Worm (Caenorhabditis elegans) whole organism, L4 larva: Measurements from ENCODE around the gene rike-1.

ENCODE experiments used
- T20F7.1 ChIP-seq: fragments of 200-800 bp; sonication (Bioruptor generic); optimal IDR thresholded peaks from 2 replicates; lab custom pipeline; 2018; ENCODE audit warnings: mild to moderate bottlenecking, missing genetic modification characterization, missing compliant biosample characterization
- Y105C5A.15 ChIP-seq: fragments of 200-800 bp; sonication (Bioruptor generic); IDR thresholded peaks from 2 replicates; pipeline ENCODE4 v1.3.6; 2022; ENCODE audit warnings: missing genetic modification characterization, missing compliant biosample characterization
- aha-1 ChIP-seq: fragments of 150-350 bp; peaks from one replicate; lab custom pipeline; 2014; ENCODE audit warnings: missing biosample characterization, missing genetic modification characterization
- aly-2 ChIP-seq: sonication (generic microtip); optimal IDR thresholded peaks from 2 replicates; lab custom pipeline; 2018; ENCODE audit warnings: missing biosample characterization, missing genetic modification characterization
- ama-1 ChIP-seq: fragments of 150-350 bp; optimal IDR thresholded peaks from 2 replicates; lab custom pipeline; 2014; ENCODE audit warnings: inconsistent platforms, mixed read lengths
- attf-4 ChIP-seq: sonication (generic microtip); optimal IDR thresholded peaks from 3 replicates; lab custom pipeline; 2017; ENCODE audit warnings: missing biosample characterization, missing genetic modification characterization
- ceh-20 ChIP-seq: fragments of 200-800 bp; sonication (Bioruptor generic); IDR thresholded peaks from 2 replicates; pipeline ENCODE4 v1.3.6; 2022; ENCODE audit warnings: missing genetic modification reagents, missing genetic modification characterization, missing compliant biosample characterization
- ceh-28 ChIP-seq: fragments of 150-350 bp; optimal IDR thresholded peaks from 2 replicates; lab custom pipeline; 2014; ENCODE audit warnings: missing biosample characterization, missing genetic modification reagents, missing genetic modification characterization
- ceh-32 ChIP-seq: sonication (generic microtip); optimal IDR thresholded peaks from 2 replicates; lab custom pipeline; 2016; ENCODE audit warnings: mild to moderate bottlenecking, missing genetic modification characterization, missing compliant biosample characterization; ENCODE audit not compliant: poor library complexity
- ceh-44 ChIP-seq: fragments of 200-800 bp; sonication (Bioruptor generic); IDR thresholded peaks from 2 replicates; pipeline ENCODE4 v1.3.6; 2022; ENCODE audit warnings: missing genetic modification reagents, missing genetic modification characterization, missing compliant biosample characterization
- ceh-62 ChIP-seq: sonication (generic microtip); optimal IDR thresholded peaks from 2 replicates; lab custom pipeline; 2017; ENCODE audit warnings: missing biosample characterization, missing genetic modification characterization
- ctbp-1 ChIP-seq: fragments of 200-800 bp; sonication (Bioruptor generic); IDR thresholded peaks from 2 replicates; pipeline ENCODE4 v1.3.6; 2022; ENCODE audit warnings: missing genetic modification reagents, missing genetic modification characterization, missing compliant biosample characterization
- daf-16 ChIP-seq, 3 experiments: sonication (generic microtip); optimal IDR thresholded peaks; 2 replicates each; lab custom pipeline; 2016 to 2017; ENCODE audit warnings: missing genetic modification characterization in 3 of 3, missing genetic modification reagents in 3 of 3, mild to moderate bottlenecking in 2 of 3, missing compliant biosample characterization in 2 of 3, missing biosample characterization in 1 of 3, moderate library complexity in 1 of 3
- daf-19 ChIP-seq: fragments of 200-800 bp; sonication (Bioruptor generic); conservative IDR thresholded peaks from 2 replicates; pipeline ENCODE4 v1.3.6; 2022; ENCODE audit warnings: missing genetic modification characterization, missing compliant biosample characterization
- dmd-9 ChIP-seq: fragments of 200-800 bp; sonication (Bioruptor generic); IDR thresholded peaks from 2 replicates; pipeline ENCODE4 v1.3.6; 2022; ENCODE audit warnings: missing genetic modification reagents, missing genetic modification characterization, missing compliant biosample characterization
- egl-27 ChIP-seq: sonication (generic microtip); optimal IDR thresholded peaks from 3 replicates; lab custom pipeline; 2017; ENCODE audit warnings: missing biosample characterization, missing genetic modification reagents, missing genetic modification characterization
- egl-43 ChIP-seq: fragments of 200-800 bp; sonication (Bioruptor generic); IDR thresholded peaks from 2 replicates; pipeline ENCODE4 v1.3.6; 2022; ENCODE audit warnings: missing genetic modification reagents, missing genetic modification characterization, missing compliant biosample characterization
- fkh-10 ChIP-seq: fragments of 150-350 bp; optimal IDR thresholded peaks from 2 replicates; lab custom pipeline; 2014; ENCODE audit warnings: missing biosample characterization, missing genetic modification reagents, missing genetic modification characterization
- fos-1 ChIP-seq: fragments of 150-350 bp; optimal IDR thresholded peaks from 2 replicates; lab custom pipeline; 2014; ENCODE audit warnings: missing biosample characterization, missing genetic modification characterization
- hif-1 ChIP-seq, 2 experiments: sonication (generic microtip); optimal IDR thresholded peaks; 2 replicates each; lab custom pipeline; 2016 to 2017; ENCODE audit warnings: missing compliant biosample characterization in 2 of 2, missing genetic modification characterization in 2 of 2, missing genetic modification reagents in 2 of 2, missing genotype in 2 of 2, mild to moderate bottlenecking in 1 of 2
- hmg-1.1 ChIP-seq: fragments of 200-800 bp; sonication (Bioruptor generic); IDR thresholded peaks from 2 replicates; pipeline ENCODE4 v1.3.6; 2022; ENCODE audit warnings: missing genetic modification reagents, missing genetic modification characterization, missing compliant biosample characterization
- lim-7 ChIP-seq: fragments of 200-800 bp; sonication (Bioruptor generic); IDR thresholded peaks from 2 replicates; pipeline ENCODE4 v1.3.6; 2022; ENCODE audit warnings: missing genetic modification characterization, missing compliant biosample characterization
- lin-1 ChIP-seq: fragments of 200-800 bp; sonication (Bioruptor generic); IDR thresholded peaks from 2 replicates; pipeline ENCODE4 v1.3.6; 2022; ENCODE audit warnings: missing genetic modification reagents, missing genetic modification characterization, missing compliant biosample characterization
- lin-13 ChIP-seq: fragments of 150-350 bp; optimal IDR thresholded peaks from 2 replicates; lab custom pipeline; 2014; ENCODE audit warnings: missing biosample characterization, missing genetic modification reagents, missing genetic modification characterization
- lin-29 ChIP-seq: fragments of 200-800 bp; sonication (Bioruptor generic); IDR thresholded peaks from 2 replicates; pipeline ENCODE4 v1.3.6; 2022; ENCODE audit warnings: missing genetic modification reagents, missing genetic modification characterization, missing compliant biosample characterization
- lir-3 ChIP-seq: sonication (generic microtip); optimal IDR thresholded peaks from 2 replicates; lab custom pipeline; 2016; ENCODE audit warnings: mild to moderate bottlenecking, missing genetic modification characterization, missing compliant biosample characterization
- lsy-2 ChIP-seq, 2 experiments: fragments of 150-350 bp in 1 of 2; sonication (generic microtip) in 1 of 2; optimal IDR thresholded peaks; 2 replicates each; lab custom pipeline; 2014 to 2017; ENCODE audit warnings: missing biosample characterization in 2 of 2, missing genetic modification characterization in 2 of 2
- mep-1 ChIP-seq: fragments of 150-350 bp; sonication (generic microtip); optimal IDR thresholded peaks from 3 replicates; lab custom pipeline; 2014; ENCODE audit warnings: missing biosample characterization, missing genetic modification characterization
- mxl-2 ChIP-seq: fragments of 200-800 bp; sonication (Bioruptor generic); conservative IDR thresholded peaks from 2 replicates; pipeline ENCODE4 v1.3.6; 2022; ENCODE audit warnings: missing genetic modification reagents, missing genetic modification characterization, missing compliant biosample characterization
- mxl-3 ChIP-seq: fragments of 200-800 bp; sonication (Bioruptor generic); optimal IDR thresholded peaks from 2 replicates; lab custom pipeline; 2018; ENCODE audit warnings: mild to moderate bottlenecking, missing genetic modification characterization, missing compliant biosample characterization
- nhr-10 ChIP-seq: fragments of 150-350 bp; optimal IDR thresholded peaks from 2 replicates; lab custom pipeline; 2014; ENCODE audit warnings: missing biosample characterization, missing genetic modification characterization
- nhr-237 ChIP-seq: sonication (generic microtip); optimal IDR thresholded peaks from 2 replicates; lab custom pipeline; 2017; ENCODE audit warnings: missing biosample characterization, missing genetic modification characterization
- nhr-25 ChIP-seq: sonication (generic microtip); optimal IDR thresholded peaks from 2 replicates; lab custom pipeline; 2017; ENCODE audit warnings: missing genetic modification characterization, mild to moderate bottlenecking, missing compliant biosample characterization, antibody characterized with exemption, moderate library complexity, borderline replicate concordance; ENCODE audit not compliant: insufficient read depth
- nhr-28 ChIP-seq: fragments of 150-350 bp; optimal IDR thresholded peaks from 2 replicates; lab custom pipeline; 2014; ENCODE audit warnings: missing biosample characterization, missing genetic modification characterization
- nhr-41 ChIP-seq: fragments of 200-800 bp; sonication (Bioruptor generic); IDR thresholded peaks from 2 replicates; pipeline ENCODE4 v1.3.6; 2022; ENCODE audit warnings: missing genetic modification reagents, missing genetic modification characterization, missing compliant biosample characterization
- nhr-42 ChIP-seq: fragments of 200-800 bp; sonication (Bioruptor generic); IDR thresholded peaks from 2 replicates; pipeline ENCODE4 v1.3.6; 2022; ENCODE audit warnings: missing genetic modification characterization, missing compliant biosample characterization
- nhr-48 ChIP-seq: sonication (generic microtip); optimal IDR thresholded peaks from 2 replicates; lab custom pipeline; 2016; ENCODE audit warnings: mild to moderate bottlenecking, missing genetic modification characterization, missing compliant biosample characterization
- nhr-6 ChIP-seq: fragments of 150-350 bp; optimal IDR thresholded peaks from 2 replicates; lab custom pipeline; 2014; ENCODE audit warnings: missing biosample characterization, missing genetic modification characterization
- nhr-77 ChIP-seq: fragments of 150-350 bp; optimal IDR thresholded peaks from 2 replicates; lab custom pipeline; 2014; ENCODE audit warnings: missing biosample characterization, missing genetic modification characterization
- rbr-2 ChIP-seq: sonication (generic microtip); optimal IDR thresholded peaks from 2 replicates; lab custom pipeline; 2016; ENCODE audit warnings: missing genotype, missing genetic modification characterization, missing compliant biosample characterization
- sdz-12 ChIP-seq: fragments of 200-800 bp; sonication (Bioruptor generic); optimal IDR thresholded peaks from 2 replicates; lab custom pipeline; 2018; ENCODE audit warnings: mild to moderate bottlenecking, missing genetic modification characterization, missing compliant biosample characterization
- skn-1 ChIP-seq: fragments of 150-350 bp; optimal IDR thresholded peaks from 2 replicates; lab custom pipeline; 2014; ENCODE audit warnings: missing biosample characterization, missing genetic modification characterization
- spr-1 ChIP-seq: sonication (generic microtip); optimal IDR thresholded peaks from 2 replicates; lab custom pipeline; 2016; ENCODE audit warnings: mild to moderate bottlenecking, missing genetic modification characterization, missing compliant biosample characterization
- tra-1 ChIP-seq: fragments of 200-800 bp; sonication (Bioruptor generic); IDR thresholded peaks from 2 replicates; pipeline ENCODE4 v1.3.6; 2022; ENCODE audit warnings: missing genetic modification reagents, missing genetic modification characterization, missing compliant biosample characterization
- unc-130 ChIP-seq: sonication (generic microtip); optimal IDR thresholded peaks from 2 replicates; lab custom pipeline; 2016; ENCODE audit warnings: missing genetic modification reagents, missing genetic modification characterization, missing compliant biosample characterization
- unc-39 ChIP-seq: sonication (generic microtip); optimal IDR thresholded peaks from 2 replicates; lab custom pipeline; 2017; ENCODE audit warnings: missing biosample characterization, missing genetic modification characterization
- zfp-2 ChIP-seq: sonication (generic microtip); optimal IDR thresholded peaks from 2 replicates; lab custom pipeline; 2016; ENCODE audit warnings: mild to moderate bottlenecking, missing genetic modification characterization, missing compliant biosample characterization
- zip-11 ChIP-seq: fragments of 200-800 bp; sonication (Bioruptor generic); IDR thresholded peaks from 2 replicates; pipeline ENCODE4 v1.3.6; 2022; ENCODE audit warnings: missing genetic modification characterization, missing compliant biosample characterization
- zip-2 ChIP-seq: fragments of 150-350 bp; optimal IDR thresholded peaks from 2 replicates; lab custom pipeline; 2014; ENCODE audit warnings: missing biosample characterization, missing genetic modification characterization
- ztf-11 ChIP-seq: fragments of 150-350 bp; optimal IDR thresholded peaks from 2 replicates; lab custom pipeline; 2014; ENCODE audit warnings: missing biosample characterization, missing genetic modification characterization
- ztf-7 ChIP-seq: fragments of 150-350 bp; optimal IDR thresholded peaks from 2 replicates; lab custom pipeline; 2014; ENCODE audit warnings: missing biosample characterization, missing genetic modification characterization

Gene rike-1

DNA sequence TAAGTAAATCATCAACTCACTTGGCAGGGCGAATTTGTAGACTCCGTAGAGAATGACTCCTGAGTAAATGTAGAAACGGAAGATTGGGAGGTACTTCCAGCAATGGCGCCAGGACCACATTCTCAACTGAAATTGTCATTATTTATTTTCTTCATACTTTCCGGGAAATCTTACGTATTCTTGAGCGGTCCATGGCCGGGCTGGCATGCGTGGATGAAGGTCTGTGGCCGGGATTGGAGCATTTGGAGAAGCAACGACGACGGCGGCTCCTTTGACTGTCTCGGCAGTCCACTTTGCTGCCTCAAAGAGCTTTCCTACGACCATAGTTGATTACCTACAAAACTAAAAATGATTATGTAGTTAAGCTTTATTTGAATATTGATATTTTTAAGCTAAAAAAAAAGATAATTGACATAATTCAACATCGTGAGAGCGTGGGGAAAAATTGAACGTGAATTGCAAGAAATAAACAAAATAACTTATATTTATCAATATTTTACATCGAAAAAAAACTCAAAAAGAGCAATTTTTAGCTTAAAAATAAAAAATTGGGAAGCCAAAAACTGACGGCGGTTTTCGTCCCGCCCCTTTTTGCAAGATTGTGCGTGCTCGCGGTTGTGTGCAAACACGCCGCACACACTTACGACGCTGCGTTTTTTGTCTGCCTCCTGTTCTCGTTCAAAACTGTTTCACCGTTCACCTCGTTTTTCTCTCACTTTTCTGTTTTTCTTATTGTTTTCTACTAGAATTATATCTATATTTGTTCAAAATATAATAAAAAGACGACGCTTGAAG, 21.7 kb downstream of the rike-1 start, which contains the start of gene ril-1:
TSS of gene ril-1 (minus strand) at position 342 of the 795 bp plus-strand sequence.
- no peak for TF ChIP-seq nhr-42 (GFP tag; lab: Robert Waterston, UW)
- no peak for TF ChIP-seq fkh-10 (GFP tag; lab: Kevin White, UChicago)
- no peak for TF ChIP-seq spr-1 (tag; lab: Kevin White, UChicago)
- TF ChIP-seq lin-13 (GFP tag; lab: Kevin White, UChicago): peak; percentile 40
- TF ChIP-seq ceh-44 (GFP tag; lab: Robert Waterston, UW): no peak
- TF ChIP-seq lim-7 (GFP tag; lab: Robert Waterston, UW): no peak
- no peak for TF ChIP-seq dmd-9 (GFP tag; lab: Robert Waterston, UW)
- TF ChIP-seq aha-1 (tag; lab: Kevin White, UChicago): peak; percentile 77
- no peak for TF ChIP-seq egl-27 (tag; lab: Kevin White, UChicago)
- TF ChIP-seq sdz-12 (GFP tag; lab: Kevin White, UChicago): no peak
- TF ChIP-seq tra-1 (GFP tag; lab: Robert Waterston, UW): no peak
- TF ChIP-seq ama-1 (lab: Kevin White, UChicago): no peak
- no peak for TF ChIP-seq fos-1 (tag; lab: Kevin White, UChicago)
- no peak for TF ChIP-seq ceh-20 (GFP tag; lab: Robert Waterston, UW)
- peak; percentile 45; the same call in 1 of the 2 replicates for TF ChIP-seq hmg-1.1 (GFP tag; lab: Robert Waterston, UW)
- no peak for TF ChIP-seq daf-16 (GFP tag; optimal IDR thresholded peaks at IDR 0.05; lab: Kevin White, UChicago)
- TF ChIP-seq daf-16 (tag; optimal IDR thresholded peaks at IDR 0.05; lab: Kevin White, UChicago): peak; percentile 40
- peak; percentile 75 for TF ChIP-seq mep-1 (tag; lab: Kevin White, UChicago)
- no peak for TF ChIP-seq ztf-7 (tag; lab: Kevin White, UChicago)
- no peak for TF ChIP-seq aly-2
- peak; percentile 41 for TF ChIP-seq rbr-2 (tag; lab: Kevin White, UChicago)
- peak; percentile 89 for TF ChIP-seq nhr-6 (tag; lab: Kevin White, UChicago)
- TF ChIP-seq unc-39 (tag; lab: Kevin White, UChicago): no peak
- no peak for TF ChIP-seq nhr-237 (tag; lab: Kevin White, UChicago)
- no peak for TF ChIP-seq zip-11 (GFP tag; lab: Robert Waterston, UW)
- peak in 1 of 2 experiments; percentile 66 for TF ChIP-seq lsy-2 (tag; optimal IDR thresholded peaks at IDR 0.05; lab: Kevin White, UChicago)
- TF ChIP-seq lin-1 (GFP tag; lab: Robert Waterston, UW): no peak
- no peak for TF ChIP-seq Y105C5A.15 (GFP tag; lab: Robert Waterston, UW)
- no peak for TF ChIP-seq nhr-41 (GFP tag; lab: Robert Waterston, UW)
- no peak for TF ChIP-seq ztf-11 (tag; lab: Kevin White, UChicago)
- TF ChIP-seq zfp-2 (tag; lab: Kevin White, UChicago): no peak
- TF ChIP-seq attf-4 (tag; lab: Kevin White, UChicago): no peak
- TF ChIP-seq nhr-48 (tag; lab: Kevin White, UChicago): no peak
- no peak for TF ChIP-seq ceh-32 (tag; lab: Kevin White, UChicago)
- no peak for TF ChIP-seq ctbp-1 (GFP tag; lab: Robert Waterston, UW)
- TF ChIP-seq T20F7.1 (GFP tag; lab: Kevin White, UChicago): no peak
- no peak for TF ChIP-seq nhr-10 (tag; lab: Kevin White, UChicago)
- no peak for TF ChIP-seq skn-1
- TF ChIP-seq ceh-28 (tag; lab: Kevin White, UChicago): no peak
- no peak for TF ChIP-seq egl-43 (GFP tag; lab: Robert Waterston, UW)
- peak; percentile 59 for TF ChIP-seq nhr-28 (tag; lab: Kevin White, UChicago)
- no peak for TF ChIP-seq zip-2 (tag; lab: Kevin White, UChicago)
- no peak for TF ChIP-seq lin-29 (GFP tag; lab: Robert Waterston, UW)
- no peak for TF ChIP-seq mxl-2 (GFP tag; lab: Robert Waterston, UW)
- TF ChIP-seq nhr-25: no peak
- peak in 1 of 2 experiments; percentile 28 for TF ChIP-seq hif-1 (tag; optimal IDR thresholded peaks at IDR 0.05; lab: Kevin White, UChicago)
- no peak for TF ChIP-seq lir-3 (tag; lab: Kevin White, UChicago)
- peak; percentile 6 for TF ChIP-seq mxl-3 (GFP tag; lab: Kevin White, UChicago)
- TF ChIP-seq nhr-77: peak; percentile 43
- no peak for TF ChIP-seq unc-130
- no peak for TF ChIP-seq ceh-62 (tag; lab: Kevin White, UChicago)
- TF ChIP-seq daf-19 (GFP tag; lab: Robert Waterston, UW): no peak
